Fruit fly (Drosophila melanogaster) whole organism, embryonic: Measurements from ENCODE around the gene CG46430.

Source experiments
- CG10321 ChIP-seq: fragments of 200-800 bp; sonication (Bioruptor generic); IDR thresholded peaks from 2 replicates; pipeline ENCODE4 v1.3.6; 2022; ENCODE audit warnings: missing biosample characterization, missing genetic modification characterization
- CG10543 ChIP-seq: fragments of 200-800 bp; sonication (Bioruptor generic); optimal IDR thresholded peaks from 3 replicates; lab custom pipeline; 2017; ENCODE audit warnings: missing biosample characterization, mild to moderate bottlenecking, missing genetic modification characterization, moderate library complexity
- CG10959 ChIP-seq: fragments of 200-800 bp; sonication (Bioruptor generic); IDR thresholded peaks from 2 replicates; pipeline ENCODE4 v1.3.6; 2022; ENCODE audit warnings: missing biosample characterization, missing genetic modification characterization
- CG11456 ChIP-seq: fragments of 200-800 bp; sonication (Bioruptor generic); IDR thresholded peaks from 3 replicates; pipeline ENCODE4 v1.3.6; 2022; ENCODE audit warnings: missing biosample characterization, missing genetic modification characterization
- CG11504 ChIP-seq: fragments of 200-800 bp; sonication (Bioruptor generic); optimal IDR thresholded peaks from 3 replicates; lab custom pipeline; 2019; ENCODE audit warnings: missing biosample characterization, mild to moderate bottlenecking, missing genetic modification characterization, moderate library complexity
- CG11723 ChIP-seq: fragments of 200-800 bp; sonication (Bioruptor generic); optimal IDR thresholded peaks from 2 replicates; lab custom pipeline; 2017; ENCODE audit warnings: missing biosample characterization, mild to moderate bottlenecking, missing genetic modification characterization
- CG12071 ChIP-seq: fragments of 200-800 bp; sonication (Bioruptor generic); optimal IDR thresholded peaks from 3 replicates; lab custom pipeline; 2018; ENCODE audit warnings: missing biosample characterization, mild to moderate bottlenecking, missing genetic modification characterization
- CG12104 ChIP-seq: fragments of 200-800 bp; sonication (Bioruptor generic); optimal IDR thresholded peaks from 3 replicates; lab custom pipeline; 2016; ENCODE audit warnings: missing biosample characterization, missing genetic modification characterization
- CG12299 ChIP-seq: fragments of 200-800 bp; sonication (Bioruptor generic); optimal IDR thresholded peaks from 2 replicates; lab custom pipeline; 2018; ENCODE audit warnings: missing biosample characterization, mild to moderate bottlenecking, missing genetic modification characterization
- CG12659 ChIP-seq: fragments of 200-800 bp; sonication (Bioruptor generic); optimal IDR thresholded peaks from 3 replicates; lab custom pipeline; 2017; ENCODE audit warnings: mild to moderate bottlenecking, missing biosample characterization, missing genetic modification reagents, missing genetic modification characterization
- CG12769 ChIP-seq: fragments of 200-800 bp; sonication (Bioruptor generic); optimal IDR thresholded peaks from 2 replicates; lab custom pipeline; 2019; ENCODE audit warnings: missing biosample characterization, mild to moderate bottlenecking, missing genetic modification characterization, moderate library complexity
- CG13287 ChIP-seq: fragments of 200-800 bp; sonication (Bioruptor generic); IDR thresholded peaks from 2 replicates; pipeline ENCODE4 v1.3.6; 2022; ENCODE audit warnings: missing biosample characterization, missing genetic modification characterization; ENCODE audit not compliant: partially characterized antibody
- CG13296 ChIP-seq: fragments of 200-800 bp; sonication (Bioruptor generic); optimal IDR thresholded peaks from 3 replicates; lab custom pipeline; 2018; ENCODE audit warnings: missing biosample characterization, mild to moderate bottlenecking, missing genetic modification characterization
- CG13894 ChIP-seq: fragments of 200-800 bp; sonication (Bioruptor generic); optimal IDR thresholded peaks from 3 replicates; lab custom pipeline; 2018; ENCODE audit warnings: missing biosample characterization, mild to moderate bottlenecking, missing genetic modification characterization, moderate library complexity
- CG15011 ChIP-seq: fragments of 200-800 bp; sonication (Bioruptor generic); optimal IDR thresholded peaks from 3 replicates; lab custom pipeline; 2018; ENCODE audit warnings: missing biosample characterization, mild to moderate bottlenecking, missing genetic modification characterization
- CG15073 ChIP-seq: fragments of 200-800 bp; sonication (Bioruptor generic); optimal IDR thresholded peaks from 2 replicates; lab custom pipeline; 2016; ENCODE audit warnings: missing biosample characterization, missing genetic modification characterization
- CG15514 ChIP-seq: fragments of 200-800 bp; sonication (Bioruptor generic); optimal IDR thresholded peaks from 3 replicates; lab custom pipeline; 2017; ENCODE audit warnings: missing biosample characterization, missing genetic modification characterization, mild to moderate bottlenecking, moderate library complexity, missing genetic modification reagents
- CG16815 ChIP-seq: fragments of 200-800 bp; sonication (Bioruptor generic); optimal IDR thresholded peaks from 3 replicates; lab custom pipeline; 2017; ENCODE audit warnings: missing biosample characterization, mild to moderate bottlenecking, missing genetic modification characterization
- CG18262 ChIP-seq: fragments of 200-800 bp; optimal IDR thresholded peaks from 3 replicates; lab custom pipeline; 2019; ENCODE audit warnings: missing biosample characterization, mild to moderate bottlenecking, missing genetic modification characterization, moderate library complexity
- CG18599 ChIP-seq: fragments of 200-800 bp; sonication (Bioruptor generic); optimal IDR thresholded peaks from 3 replicates; lab custom pipeline; 2017; ENCODE audit warnings: missing biosample characterization, missing genetic modification characterization, mild to moderate bottlenecking, moderate library complexity, missing genetic modification reagents
- CG2199 ChIP-seq: fragments of 200-800 bp; sonication (Bioruptor generic); IDR thresholded peaks from 3 replicates; pipeline ENCODE4 v1.3.6; 2022; ENCODE audit warnings: missing biosample characterization, missing genetic modification characterization
- CG2712 ChIP-seq: fragments of 200-800 bp; optimal IDR thresholded peaks from 3 replicates; lab custom pipeline; 2019; ENCODE audit warnings: missing biosample characterization, mild to moderate bottlenecking, missing genetic modification characterization, moderate library complexity
- CG33213 ChIP-seq: fragments of 200-800 bp; sonication (Bioruptor generic); optimal IDR thresholded peaks from 3 replicates; lab custom pipeline; 2016; ENCODE audit warnings: missing biosample characterization, missing genetic modification characterization
- CG43689 ChIP-seq: fragments of 200-800 bp; sonication (Bioruptor generic); IDR thresholded peaks from 2 replicates; pipeline ENCODE4 v1.3.6; 2022; ENCODE audit warnings: missing biosample characterization, missing genetic modification characterization
- CG4730 ChIP-seq: fragments of 200-800 bp; sonication (Bioruptor generic); IDR thresholded peaks from 2 replicates; pipeline ENCODE4 v1.3.6; 2022; ENCODE audit warnings: missing biosample characterization, missing genetic modification characterization
- CTCF ChIP-seq: fragments of 200-800 bp; sonication (Bioruptor generic); optimal IDR thresholded peaks from 2 replicates; lab custom pipeline; 2017; ENCODE audit warnings: missing biosample characterization, mild to moderate bottlenecking, missing genetic modification characterization, moderate library complexity
- Dll ChIP-seq: fragments of 200-800 bp; sonication (Bioruptor generic); IDR thresholded peaks from 4 replicates; pipeline ENCODE4 v1.3.6; 2022; ENCODE audit warnings: missing biosample characterization, missing genetic modification characterization; ENCODE audit not compliant: partially characterized antibody
- Dp ChIP-seq: fragments of 200-800 bp; sonication (Bioruptor generic); optimal IDR thresholded peaks from 2 replicates; lab custom pipeline; 2018; ENCODE audit warnings: missing biosample characterization, mild to moderate bottlenecking, missing genetic modification characterization, moderate library complexity
- Ets65A ChIP-seq: fragments of 200-800 bp; sonication (Bioruptor generic); peaks from one replicate; lab custom pipeline; 2016; ENCODE audit warnings: missing biosample characterization, missing genetic modification characterization
- HmgD ChIP-seq: fragments of 200-800 bp; sonication (Bioruptor generic); optimal IDR thresholded peaks from 3 replicates; lab custom pipeline; 2016; ENCODE audit warnings: missing biosample characterization, missing genetic modification characterization
- NK7.1 ChIP-seq: fragments of 200-800 bp; sonication (Bioruptor generic); optimal IDR thresholded peaks from 3 replicates; lab custom pipeline; 2016; ENCODE audit warnings: missing biosample characterization, missing genetic modification characterization
- bigmax ChIP-seq: fragments of 200-800 bp; sonication (Bioruptor generic); optimal IDR thresholded peaks from 2 replicates; lab custom pipeline; 2018; ENCODE audit warnings: missing biosample characterization, mild to moderate bottlenecking, missing genetic modification characterization
- corto ChIP-seq: fragments of 200-800 bp; sonication (Bioruptor generic); optimal IDR thresholded peaks from 2 replicates; lab custom pipeline; 2016; ENCODE audit warnings: missing biosample characterization, mild to moderate bottlenecking, missing genetic modification characterization, moderate library complexity
- cwo ChIP-seq: fragments of 200-800 bp; sonication (Bioruptor generic); optimal IDR thresholded peaks from 3 replicates; lab custom pipeline; 2017; ENCODE audit warnings: missing biosample characterization, missing genetic modification characterization, mild to moderate bottlenecking, moderate library complexity, missing genetic modification reagents
- dpn ChIP-seq, 2 experiments: fragments of 200-800 bp; sonication (Bioruptor generic); optimal IDR thresholded peaks; 3 replicates each; lab custom pipeline; 2016; ENCODE audit warnings: missing biosample characterization in 2 of 2, missing genetic modification characterization in 2 of 2
- nmo ChIP-seq: fragments of 200-800 bp; sonication (Bioruptor generic); optimal IDR thresholded peaks from 2 replicates; lab custom pipeline; 2018; ENCODE audit warnings: missing biosample characterization, mild to moderate bottlenecking, missing genetic modification characterization, moderate library complexity
- nom ChIP-seq: fragments of 200-800 bp; sonication (Bioruptor generic); optimal IDR thresholded peaks from 2 replicates; lab custom pipeline; 2017; ENCODE audit warnings: missing biosample characterization, missing genetic modification characterization, mild to moderate bottlenecking, moderate library complexity, missing genetic modification reagents
- pzg ChIP-seq: fragments of 200-800 bp; sonication (Bioruptor generic); optimal IDR thresholded peaks from 3 replicates; lab custom pipeline; 2018; ENCODE audit warnings: missing biosample characterization, mild to moderate bottlenecking, missing genetic modification characterization, moderate library complexity
- sr ChIP-seq: fragments of 200-800 bp; sonication (Bioruptor generic); IDR thresholded peaks from 3 replicates; pipeline ENCODE4 v1.3.6; 2022; ENCODE audit warnings: missing biosample characterization, missing genetic modification characterization
- stwl ChIP-seq: fragments of 200-800 bp; sonication (Bioruptor generic); optimal IDR thresholded peaks from 3 replicates; lab custom pipeline; 2018; ENCODE audit warnings: missing biosample characterization, mild to moderate bottlenecking, missing genetic modification characterization, moderate library complexity
- twi ChIP-seq: fragments of 200-800 bp; optimal IDR thresholded peaks from 2 replicates; lab custom pipeline; 2019; ENCODE audit warnings: missing biosample characterization, mild to moderate bottlenecking, missing genetic modification characterization, moderate library complexity

CG46430 gene

dm6 chr3L:10504607-10505006 lies 26.3 kb downstream of the CG46430 start (continued):
- no peak for TF ChIP-seq CG13287
- TF ChIP-seq CG10959 (GFP tag; lab: Robert Waterston, UW): 0 out of 2 replicates have a peak, but pooled peaks have one; percentile 8
- TF ChIP-seq, all 482 proteins: peak for 24

dm6 chr3L:10507971-10508370 lies 29.7 kb downstream of the CG46430 start:
- TF ChIP-seq CG10543 (no peak), CG15011 (GFP tag; lab: Kevin White, UChicago) (no peak), corto (GFP tag; lab: Kevin White, UChicago) (no peak), nom (GFP tag; lab: Kevin White, UChicago) (no peak), CTCF (peak; percentile 92), CG12299 (tag; lab: Kevin White, UChicago) (no peak), CG16815 (no peak), CG2712 (tag; lab: Kevin White, UChicago) (peak; percentile 21), CG15514 (GFP tag; lab: Kevin White, UChicago) (peak; percentile 79), CG10959 (GFP tag; lab: Robert Waterston, UW) (no peak), Ets65A (peak; percentile 86), twi (no peak), CG12659 (no peak), CG33213 (GFP tag; lab: Kevin White, UChicago) (no peak), CG11723 (no peak), CG12071 (GFP tag; lab: Kevin White, UChicago) (no peak), HmgD (GFP tag; lab: Kevin White, UChicago) (no peak), stwl (tag; lab: Kevin White, UChicago) (peak; percentile 37), CG4730 (no peak), NK7.1 (no peak), CG13894 (tag; lab: Kevin White, UChicago) (no peak), CG18599 (no peak), CG12769 (tag; lab: Kevin White, UChicago) (no peak), CG13296 (GFP tag; lab: Kevin White, UChicago) (no peak), cwo (no peak), CG11456 (GFP tag; lab: Robert Waterston, UW) (peak; percentile 40; the same call in 1 of the 3 replicates), nmo (GFP tag; lab: Kevin White, UChicago) (no peak), CG13287 (no peak), Dp (peak; percentile 21), CG12104 (GFP tag; lab: Kevin White, UChicago) (no peak), CG2199 (GFP tag; lab: Robert Waterston, UW) (no peak), sr (GFP tag; lab: Robert Waterston, UW) (no peak), CG11504 (peak; percentile 4), pzg (GFP tag; lab: Kevin White, UChicago) (peak; percentile 4), CG10321 (GFP tag; lab: Robert Waterston, UW) (no peak), CG15073 (GFP tag; lab: Kevin White, UChicago) (no peak), bigmax (no peak), CG18262 (no peak), Dll (GFP tag; lab: Robert Waterston, UW) (no peak), dpn (GFP tag; optimal IDR thresholded peaks at IDR 0.05; lab: Kevin White, UChicago) (no peak), CG43689 (no peak)
- TF ChIP-seq, all 482 proteins: peak for 9
